Fruit fly (Drosophila melanogaster): ENCODE results near the gene CG13689.
A peak's percentile ranks its signal among the peaks of the same experiment; 100 is the strongest.

CG13689 gene

DNA sequence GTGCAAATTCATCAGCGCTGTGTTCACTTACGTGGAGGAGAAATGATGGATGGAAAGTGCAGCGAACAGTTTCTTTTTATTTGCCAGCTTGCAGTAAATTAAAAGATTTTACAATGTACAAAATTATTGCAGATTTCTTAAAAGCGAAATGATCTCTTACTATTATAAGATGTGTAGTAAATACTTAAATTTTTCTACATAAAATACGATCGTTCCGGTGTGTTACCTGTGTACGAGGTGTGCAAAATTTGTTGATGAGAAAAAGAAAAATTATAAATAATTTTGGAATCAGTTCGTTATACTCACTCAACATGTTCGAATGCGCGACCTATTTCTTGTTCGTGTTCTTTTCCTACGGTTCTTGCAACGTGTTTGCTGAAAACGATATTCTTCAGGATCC, 22.7 kb downstream of the CG13689 start, which contains the start of gene CG2839:
Gene CG2839, plus strand, starts transcription at position 301 of the 400 bp plus-strand sequence.
- no peak for TF ChIP-seq CG8478 (optimal IDR thresholded peaks at IDR 0.05)
- TF ChIP-seq ci (GFP tag; IDR thresholded peaks at IDR 0.05) = no peak
- no peak for TF ChIP-seq CG6683 (GFP tag; optimal IDR thresholded peaks at IDR 0.05)
- TF ChIP-seq lilli (GFP tag; optimal IDR thresholded peaks at IDR 0.05) = no peak
- TF ChIP-seq pzg (GFP tag; optimal IDR thresholded peaks at IDR 0.05) = no peak
- no peak for TF ChIP-seq MESR4 (GFP tag; optimal IDR thresholded peaks at IDR 0.05)
- TF ChIP-seq dmrt99B (tag; optimal IDR thresholded peaks at IDR 0.05) = no peak
- TF ChIP-seq Hr51 (GFP tag; optimal IDR thresholded peaks at IDR 0.05) = no peak
- no peak for TF ChIP-seq Dbx (GFP tag; IDR thresholded peaks at IDR 0.05)
- TF ChIP-seq rib (GFP tag; IDR thresholded peaks at IDR 0.05) = no peak

DNA sequence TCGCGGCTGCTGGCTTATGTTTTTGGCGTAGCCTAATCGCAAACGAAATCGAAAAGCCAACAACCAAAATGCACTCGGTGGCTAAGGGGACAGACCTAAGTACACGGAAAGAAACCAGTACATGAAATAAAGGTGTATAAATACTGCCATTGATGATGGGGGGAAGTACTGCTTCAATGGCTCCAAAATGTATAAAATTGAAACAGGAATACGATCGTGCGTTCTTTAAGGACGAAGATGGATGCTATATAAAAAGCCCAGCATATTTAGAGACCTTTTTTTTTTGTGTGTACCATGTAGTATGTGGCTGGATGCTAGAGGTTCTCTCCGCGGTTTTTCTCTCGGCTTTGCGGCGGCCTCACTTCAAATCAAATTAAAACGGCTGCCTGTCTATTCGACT, 27.6 kb downstream of the CG13689 start:
- TF ChIP-seq br (optimal IDR thresholded peaks at IDR 0.05) (no peak), Drgx (GFP tag; IDR thresholded peaks at IDR 0.05) (peak; percentile 76)

DNA sequence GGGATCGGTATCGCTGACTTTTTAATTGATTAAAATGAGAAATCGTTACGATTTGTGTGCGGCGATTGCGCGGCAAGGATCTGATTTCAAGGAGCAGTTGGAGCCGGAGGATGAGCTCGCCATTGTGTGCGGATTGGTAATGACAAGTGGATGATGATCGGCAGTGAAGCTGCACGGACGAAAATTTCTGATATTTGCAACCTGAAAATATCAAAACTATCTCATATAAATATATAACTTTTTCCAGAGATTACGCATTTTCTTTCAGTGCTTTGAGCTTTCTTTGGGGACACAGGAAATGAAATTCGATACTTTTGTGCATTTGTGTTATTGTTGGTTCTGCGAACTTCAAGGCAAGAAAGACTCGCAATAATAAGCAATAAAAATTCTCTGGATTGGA, 30.6 kb downstream of the CG13689 start:
- TF ChIP-seq CG15073 (GFP tag; optimal IDR thresholded peaks at IDR 0.05) (no peak), CG3726 (GFP tag; IDR thresholded peaks at IDR 0.05) (no peak), z (GFP tag; IDR thresholded peaks at IDR 0.05) (no peak), pfk (GFP tag; optimal IDR thresholded peaks at IDR 0.05) (no peak), Rfx (GFP tag; IDR thresholded peaks at IDR 0.05) (no peak), CG17568 (GFP tag; optimal IDR thresholded peaks at IDR 0.05) (no peak), CG2889 (GFP tag; IDR thresholded peaks at IDR 0.05) (no peak), Ets97D (GFP tag; optimal IDR thresholded peaks at IDR 0.05) (no peak), Ravus (GFP tag; IDR thresholded peaks at IDR 0.05) (no peak), BtbVII (GFP tag; optimal IDR thresholded peaks at IDR 0.05) (no peak), chn (GFP tag; optimal IDR thresholded peaks at IDR 0.05) (no peak), Antp (GFP tag; optimal IDR thresholded peaks at IDR 0.05) (no peak), ham (GFP tag; IDR thresholded peaks at IDR 0.05) (no peak)

DNA sequence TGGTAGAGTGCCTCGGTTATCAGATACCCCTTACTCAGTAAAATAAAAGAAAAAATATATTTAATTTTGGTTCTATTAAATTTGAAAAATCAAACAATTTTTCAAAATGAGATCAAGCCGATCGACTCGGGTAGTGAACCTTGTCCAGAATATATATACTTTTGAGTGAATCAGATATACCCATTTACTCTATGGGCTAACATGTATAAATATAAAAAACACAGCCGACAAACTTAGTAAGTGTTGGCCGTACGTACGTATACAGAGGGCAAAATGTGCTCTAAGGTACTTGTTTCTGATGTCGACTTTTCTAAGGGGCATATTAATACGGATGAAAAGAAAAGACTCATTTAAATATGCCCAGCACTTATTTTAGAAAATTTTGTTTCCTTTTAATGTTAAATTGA, 31.6 kb downstream of the CG13689 start:
- TF ChIP-seq hbn (GFP tag; IDR thresholded peaks at IDR 0.05; ENCODE audit: partially characterized antibody) = no peak
- TF ChIP-seq HLH4C (GFP tag; IDR thresholded peaks at IDR 0.05; ENCODE audit: partially characterized antibody) = 0 out of 3 replicates have a peak, but pooled peaks have one; percentile 29

DNA sequence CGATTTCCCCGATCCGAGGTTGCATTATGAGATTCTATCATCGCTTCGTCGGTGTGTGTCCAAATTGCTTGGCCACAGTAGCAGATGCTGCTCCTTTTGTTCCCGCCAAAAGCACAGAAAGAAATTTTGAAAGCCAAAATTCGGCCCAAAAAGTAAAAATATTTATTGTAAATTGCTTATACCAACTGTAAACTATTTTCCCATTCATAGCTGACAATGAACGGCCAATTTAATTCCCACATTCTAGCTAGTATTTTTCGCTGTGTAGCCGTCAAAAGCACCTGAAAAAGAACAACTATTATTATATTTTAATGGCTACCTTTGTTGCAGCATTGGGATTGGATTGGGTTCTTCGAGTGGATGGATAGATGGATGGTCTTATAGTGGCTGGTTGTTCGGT, 33.9 kb downstream of the CG13689 start:
- TF ChIP-seq CG30431 (GFP tag; optimal IDR thresholded peaks at IDR 0.05) = no peak
- TF ChIP-seq CG31441 (GFP tag; IDR thresholded peaks at IDR 0.05) = no peak
- TF ChIP-seq CG10431 (GFP tag; optimal IDR thresholded peaks at IDR 0.05) = no peak
- no peak for TF ChIP-seq Hand (GFP tag; optimal IDR thresholded peaks at IDR 0.05)
- TF ChIP-seq bsh (GFP tag; optimal IDR thresholded peaks at IDR 0.05) = peak in 1 of 2 experiments; percentile 11
- TF ChIP-seq Drgx (GFP tag; IDR thresholded peaks at IDR 0.05) = 0 out of 2 replicates have a peak, but pooled peaks have one; percentile 17

DNA sequence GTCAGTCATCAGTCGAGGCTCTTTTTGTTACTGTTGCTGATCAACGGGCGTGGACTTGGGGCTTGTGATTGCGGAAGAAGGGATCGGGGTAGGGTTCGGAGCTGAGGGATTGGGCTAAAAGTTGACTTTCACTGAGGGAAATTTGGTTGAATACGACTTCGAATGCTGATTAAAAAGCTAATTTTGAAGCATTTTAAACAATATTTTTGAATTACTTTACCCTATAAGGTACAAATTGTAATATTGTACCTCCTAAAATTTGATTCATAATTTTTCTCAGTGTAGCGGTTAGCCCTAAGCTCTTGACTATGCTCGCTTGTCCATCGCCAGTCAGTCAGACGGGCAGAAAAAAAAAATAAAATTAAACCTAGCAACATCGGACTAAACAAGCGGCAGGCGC, 43.9 kb downstream of the CG13689 start:
- no peak for TF ChIP-seq Dp (GFP tag; optimal IDR thresholded peaks at IDR 0.05)
- TF ChIP-seq bsh (GFP tag; optimal IDR thresholded peaks at IDR 0.05) = peak in 1 of 2 experiments; percentile 28

All from whole organism, embryonic.